Worm (Caenorhabditis elegans): ENCODE measurements around the gene bud-31.

Gene bud-31

DNA sequence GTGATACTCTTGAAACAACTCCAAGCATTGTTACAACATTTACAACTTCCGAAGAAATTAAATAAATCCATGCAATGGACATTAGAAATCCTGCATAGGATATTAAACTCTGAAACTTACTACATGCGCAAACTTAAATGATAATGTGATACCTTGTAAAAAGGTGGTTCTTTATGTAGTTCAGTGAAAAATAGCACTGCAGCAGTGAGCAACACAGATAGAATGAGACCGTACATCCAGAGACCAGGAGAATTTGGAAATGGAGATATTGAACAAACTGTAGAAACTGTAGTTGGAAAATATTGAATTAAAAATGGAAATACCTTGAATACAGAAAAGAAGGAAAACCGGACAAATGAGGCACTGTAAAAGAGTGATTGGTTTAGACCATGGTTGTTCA lies 14.8 kb upstream of the bud-31 start:
- no peak for TF ChIP-seq elt-3 (tag; optimal IDR thresholded peaks at IDR 0.05)
- no peak for TF ChIP-seq ham-2 (GFP tag; optimal IDR thresholded peaks at IDR 0.05)
- no peak for TF ChIP-seq flh-1 (GFP tag; optimal IDR thresholded peaks at IDR 0.05)
- TF ChIP-seq unc-120 (tag; optimal IDR thresholded peaks at IDR 0.05; ENCODE audit: poor library complexity, severe bottlenecking) = no peak

- TF ChIP-seq mls-2 (tag; optimal IDR thresholded peaks at IDR 0.05) (no peak), M03D4.4 (tag; optimal IDR thresholded peaks at IDR 0.05) (no peak), mep-1 (tag; optimal IDR thresholded peaks at IDR 0.05) (no peak), lin-13 (tag; optimal IDR thresholded peaks at IDR 0.05) (no peak), ceh-43 (GFP tag; optimal IDR thresholded peaks at IDR 0.05) (no peak), elt-3 (tag; optimal IDR thresholded peaks at IDR 0.05) (no peak), lsy-2 (tag; optimal IDR thresholded peaks at IDR 0.05) (no peak), nhr-76 (tag; optimal IDR thresholded peaks at IDR 0.05) (no peak), unc-39 (tag; optimal IDR thresholded peaks at IDR 0.05) (no peak), zip-8 (tag; optimal IDR thresholded peaks at IDR 0.05) (peak; percentile 40), blmp-1 (tag; optimal IDR thresholded peaks at IDR 0.05) (no peak), tbx-8 (GFP tag; optimal IDR thresholded peaks at IDR 0.05) (no peak), snpc-4 (tag; optimal IDR thresholded peaks at IDR 0.05) (no peak), ces-1 (GFP tag; optimal IDR thresholded peaks at IDR 0.05) (no peak), ztf-11 (tag; optimal IDR thresholded peaks at IDR 0.05) (no peak), nhr-237 (tag; optimal IDR thresholded peaks at IDR 0.05) (no peak), unc-120 (tag; optimal IDR thresholded peaks at IDR 0.05; ENCODE audit: poor library complexity, severe bottlenecking) (peak; percentile 32), pha-4 (tag; optimal IDR thresholded peaks at IDR 0.05) (no peak), drap-1 (GFP tag; optimal IDR thresholded peaks at IDR 0.05) (no peak), ceh-39 (tag; optimal IDR thresholded peaks at IDR 0.05) (no peak), nhr-28 (tag; optimal IDR thresholded peaks at IDR 0.05) (no peak), nhr-2 (tag; optimal IDR thresholded peaks at IDR 0.05) (peak; percentile 61), mab-5 (tag; optimal IDR thresholded peaks at IDR 0.05) (no peak), ceh-83 (GFP tag; optimal IDR thresholded peaks at IDR 0.05) (no peak), elt-1 (tag; optimal IDR thresholded peaks at IDR 0.05; ENCODE audit: borderline replicate concordance, insufficient read depth) (no peak), ham-2 (GFP tag; optimal IDR thresholded peaks at IDR 0.05) (peak; percentile 56), flh-1 (GFP tag; optimal IDR thresholded peaks at IDR 0.05) (no peak), hlh-1 (tag; optimal IDR thresholded peaks at IDR 0.05) (no peak), bed-3 (GFP tag; optimal IDR thresholded peaks at IDR 0.05) (no peak), nhr-12 (tag; optimal IDR thresholded peaks at IDR 0.05) (no peak), lin-32 (GFP tag; optimal IDR thresholded peaks at IDR 0.05) (no peak)
These were observed 9.0 kb upstream of the bud-31 start for ce11 chrIII:9705157-9705905.

DNA sequence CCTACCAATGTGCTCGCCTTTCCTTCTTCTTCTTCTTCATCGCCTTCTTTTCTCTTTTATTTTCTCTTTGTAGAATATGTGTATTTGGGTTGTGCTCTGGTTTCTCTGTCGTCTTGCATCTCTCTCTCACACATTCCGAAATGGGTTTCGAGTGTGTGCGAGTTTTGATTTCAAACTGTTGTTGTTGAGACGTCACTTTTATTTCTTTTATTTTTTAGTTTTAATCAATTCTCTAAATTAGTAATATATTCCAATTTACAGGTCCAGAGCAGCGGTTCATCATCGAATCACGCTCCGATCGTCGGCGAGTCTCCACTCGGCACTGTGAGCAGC lies 8.3 kb upstream of the bud-31 start:
- TF ChIP-seq ztf-11 (tag; optimal IDR thresholded peaks at IDR 0.05) (no peak), tbx-8 (GFP tag; optimal IDR thresholded peaks at IDR 0.05) (no peak), nhr-28 (tag; optimal IDR thresholded peaks at IDR 0.05) (no peak), nhr-12 (tag; optimal IDR thresholded peaks at IDR 0.05) (no peak), unc-39 (tag; optimal IDR thresholded peaks at IDR 0.05) (no peak), nhr-237 (tag; optimal IDR thresholded peaks at IDR 0.05) (no peak), ceh-43 (GFP tag; optimal IDR thresholded peaks at IDR 0.05) (no peak), unc-62 (GFP tag; optimal IDR thresholded peaks at IDR 0.05) (no peak), bed-3 (GFP tag; optimal IDR thresholded peaks at IDR 0.05) (no peak), nhr-76 (tag; optimal IDR thresholded peaks at IDR 0.05) (no peak), cnd-1 (tag; optimal IDR thresholded peaks at IDR 0.05) (no peak), lin-13 (tag; optimal IDR thresholded peaks at IDR 0.05) (no peak), flh-1 (GFP tag; optimal IDR thresholded peaks at IDR 0.05) (no peak), elt-1 (tag; optimal IDR thresholded peaks at IDR 0.05; ENCODE audit: borderline replicate concordance, insufficient read depth) (no peak), mls-2 (tag; optimal IDR thresholded peaks at IDR 0.05) (no peak), unc-120 (tag; optimal IDR thresholded peaks at IDR 0.05; ENCODE audit: poor library complexity, severe bottlenecking) (no peak), ceh-83 (GFP tag; optimal IDR thresholded peaks at IDR 0.05) (no peak), mab-5 (tag; optimal IDR thresholded peaks at IDR 0.05) (no peak)

Measured in whole organism, mixed stage, embryonic.